Fruit fly (Drosophila melanogaster): ENCODE results near the gene eloF.

eloF gene

dm6 chr3R:9791177-9791806 is 22.7 kb upstream of the eloF start, which contains the start of the genes CG12945 and CG8507:
CG12945 (minus strand) TSS chr3R:9791221.
CG8507 (plus strand) TSS chr3R:9791483.
- TF ChIP-seq EcR (GFP tag; optimal IDR thresholded peaks at IDR 0.05) (peak; percentile 91), Pif1B (GFP tag; optimal IDR thresholded peaks at IDR 0.05) (no peak), CG32121 (GFP tag; IDR thresholded peaks at IDR 0.05) (no peak), Snoo (tag; optimal IDR thresholded peaks at IDR 0.05) (peak; percentile 25), CG9948 (tag; optimal IDR thresholded peaks at IDR 0.05) (peak; percentile 29), CG8159 (tag; optimal IDR thresholded peaks at IDR 0.05) (peak; percentile 61), CG17806 (tag; optimal IDR thresholded peaks at IDR 0.05) (peak; percentile 11), fd96Ca (GFP tag; IDR thresholded peaks at IDR 0.05) (no peak), CG8301 (tag; optimal IDR thresholded peaks at IDR 0.05) (peak; percentile 28), CG15710 (tag; optimal IDR thresholded peaks at IDR 0.05) (peak; percentile 52), Pif1A (GFP tag; optimal IDR thresholded peaks at IDR 0.05) (no peak), CG34367 (tag; optimal IDR thresholded peaks at IDR 0.05) (peak; percentile 6), CG12605 (GFP tag; IDR thresholded peaks at IDR 0.05) (no peak)

dm6 chr3R:9793018-9793417 is 20.9 kb upstream of the eloF start, which contains the start of gene CG8516:
CG8516 (plus strand) TSS chr3R:9793295.
- no peak for TF ChIP-seq rn (GFP tag; IDR thresholded peaks at IDR 0.05)
- TF ChIP-seq CG8301 (tag; optimal IDR thresholded peaks at IDR 0.05): peak; percentile 25
- TF ChIP-seq CG32121 (GFP tag; IDR thresholded peaks at IDR 0.05): peak; percentile 53; the same call in 1 of the 2 replicates
- TF ChIP-seq CG4496 (GFP tag; IDR thresholded peaks at IDR 0.05): no peak
- no peak for TF ChIP-seq Pif1B (GFP tag; optimal IDR thresholded peaks at IDR 0.05)
- TF ChIP-seq CG13204 (GFP tag; optimal IDR thresholded peaks at IDR 0.05): no peak
- TF ChIP-seq Ets98B (GFP tag; IDR thresholded peaks at IDR 0.05): peak; percentile 20; the same call in 1 of the 2 replicates
- TF ChIP-seq CG9948 (tag; optimal IDR thresholded peaks at IDR 0.05): no peak
- no peak for TF ChIP-seq CG34367 (tag; optimal IDR thresholded peaks at IDR 0.05)
- no peak for TF ChIP-seq gl (tag; optimal IDR thresholded peaks at IDR 0.05)
- TF ChIP-seq CG15710 (tag; optimal IDR thresholded peaks at IDR 0.05): peak; percentile 16
- TF ChIP-seq EcR (GFP tag; optimal IDR thresholded peaks at IDR 0.05): peak; percentile 11
- no peak for TF ChIP-seq Pif1A (GFP tag; optimal IDR thresholded peaks at IDR 0.05)
- no peak for TF ChIP-seq CG14655 (GFP tag; optimal IDR thresholded peaks at IDR 0.05)
- peak; percentile 34 for TF ChIP-seq CG17806 (tag; optimal IDR thresholded peaks at IDR 0.05)
- peak; percentile 35 for TF ChIP-seq CG8159 (tag; optimal IDR thresholded peaks at IDR 0.05)
- no peak for TF ChIP-seq CG10348 (GFP tag; IDR thresholded peaks at IDR 0.05)
- no peak for TF ChIP-seq CG12605 (GFP tag; IDR thresholded peaks at IDR 0.05)
- TF ChIP-seq Snoo (tag; optimal IDR thresholded peaks at IDR 0.05): no peak

dm6 chr3R:9800644-9801330 is 13.2 kb upstream of the eloF start, which contains the start of the genes CG9467 and CG8526:
CG9467 (minus strand) TSS chr3R:9801026.
CG8526 (plus strand) TSS chr3R:9801280.
- TF ChIP-seq CG8301 (tag; optimal IDR thresholded peaks at IDR 0.05): no peak
- peak; percentile 16 for TF ChIP-seq EcR (GFP tag; optimal IDR thresholded peaks at IDR 0.05)
- peak; percentile 32 for TF ChIP-seq CG9948 (tag; optimal IDR thresholded peaks at IDR 0.05)
- peak; percentile 31; the same call in 2 of the 3 replicates for TF ChIP-seq fd96Ca (GFP tag; IDR thresholded peaks at IDR 0.05)
- TF ChIP-seq gl (tag; optimal IDR thresholded peaks at IDR 0.05): no peak
- TF ChIP-seq CG13204 (GFP tag; optimal IDR thresholded peaks at IDR 0.05): no peak
- no peak for TF ChIP-seq rn (GFP tag; IDR thresholded peaks at IDR 0.05)
- no peak for TF ChIP-seq CG8159 (tag; optimal IDR thresholded peaks at IDR 0.05)
- peak; percentile 47 for TF ChIP-seq CG17806 (tag; optimal IDR thresholded peaks at IDR 0.05)
- TF ChIP-seq CG10348 (GFP tag; IDR thresholded peaks at IDR 0.05): no peak
- peak; percentile 41 for TF ChIP-seq Snoo (tag; optimal IDR thresholded peaks at IDR 0.05)
- no peak for TF ChIP-seq CG12605 (GFP tag; IDR thresholded peaks at IDR 0.05)
- peak; percentile 63 for TF ChIP-seq CG32121 (GFP tag; IDR thresholded peaks at IDR 0.05)
- TF ChIP-seq CG34367 (tag; optimal IDR thresholded peaks at IDR 0.05): peak; percentile 9
- TF ChIP-seq CG15710 (tag; optimal IDR thresholded peaks at IDR 0.05): peak; percentile 65
- no peak for TF ChIP-seq Ets98B (GFP tag; IDR thresholded peaks at IDR 0.05)
- no peak for TF ChIP-seq Pif1B (GFP tag; optimal IDR thresholded peaks at IDR 0.05)
- no peak for TF ChIP-seq Pif1A (GFP tag; optimal IDR thresholded peaks at IDR 0.05)
- TF ChIP-seq CG4496 (GFP tag; IDR thresholded peaks at IDR 0.05): no peak
- no peak for TF ChIP-seq CG14655 (GFP tag; optimal IDR thresholded peaks at IDR 0.05)
- no peak for TF ChIP-seq D1 (tag; optimal IDR thresholded peaks at IDR 0.05)

- TF ChIP-seq EcR (GFP tag; optimal IDR thresholded peaks at IDR 0.05): peak; percentile 76
- peak; percentile 83 for TF ChIP-seq CG32121 (GFP tag; IDR thresholded peaks at IDR 0.05)
- no peak for TF ChIP-seq CG10348 (GFP tag; IDR thresholded peaks at IDR 0.05)
- TF ChIP-seq CG4496 (GFP tag; IDR thresholded peaks at IDR 0.05): peak; percentile 83; the same call in 2 of the 3 replicates
- TF ChIP-seq CG12605 (GFP tag; IDR thresholded peaks at IDR 0.05): peak; percentile 65
- no peak for TF ChIP-seq CG13204 (GFP tag; optimal IDR thresholded peaks at IDR 0.05)
- TF ChIP-seq CG8301 (tag; optimal IDR thresholded peaks at IDR 0.05): no peak
- no peak for TF ChIP-seq Pif1A (GFP tag; optimal IDR thresholded peaks at IDR 0.05)
- peak; percentile 88 for TF ChIP-seq gl (tag; optimal IDR thresholded peaks at IDR 0.05)
- no peak for TF ChIP-seq D1 (tag; optimal IDR thresholded peaks at IDR 0.05)
- no peak for TF ChIP-seq CG9948 (tag; optimal IDR thresholded peaks at IDR 0.05)
- peak; percentile 43 for TF ChIP-seq CG8159 (tag; optimal IDR thresholded peaks at IDR 0.05)
- peak; percentile 55; the same call in 1 of the 2 replicates for TF ChIP-seq rn (GFP tag; IDR thresholded peaks at IDR 0.05)
- TF ChIP-seq Pif1B (GFP tag; optimal IDR thresholded peaks at IDR 0.05): no peak
- peak; percentile 72; the same call in 2 of the 3 replicates for TF ChIP-seq fd96Ca (GFP tag; IDR thresholded peaks at IDR 0.05)
- peak; percentile 62 for TF ChIP-seq Snoo (tag; optimal IDR thresholded peaks at IDR 0.05)
- peak; percentile 75 for TF ChIP-seq CG34367 (tag; optimal IDR thresholded peaks at IDR 0.05)
- TF ChIP-seq CG15710 (tag; optimal IDR thresholded peaks at IDR 0.05): no peak
- TF ChIP-seq CG14655 (GFP tag; optimal IDR thresholded peaks at IDR 0.05): no peak
- peak; percentile 57 for TF ChIP-seq Ets98B (GFP tag; IDR thresholded peaks at IDR 0.05)
- peak; percentile 47 for TF ChIP-seq CG17806 (tag; optimal IDR thresholded peaks at IDR 0.05)
Measured at dm6 chr3R:9808946-9809545, 4.9 kb upstream of the eloF start, which contains the start of gene FBXO11. FBXO11 (minus strand) TSS chr3R:9809368.

Data from whole organism, pupa.